Fruit fly (Drosophila melanogaster): ENCODE results near the gene ru.
"Not testable (repeated sequence)": the region's sequence is repeated elsewhere in the genome, so short reads cannot be mapped to it uniquely, and the experiment has no call there.

The ru gene

DNA sequence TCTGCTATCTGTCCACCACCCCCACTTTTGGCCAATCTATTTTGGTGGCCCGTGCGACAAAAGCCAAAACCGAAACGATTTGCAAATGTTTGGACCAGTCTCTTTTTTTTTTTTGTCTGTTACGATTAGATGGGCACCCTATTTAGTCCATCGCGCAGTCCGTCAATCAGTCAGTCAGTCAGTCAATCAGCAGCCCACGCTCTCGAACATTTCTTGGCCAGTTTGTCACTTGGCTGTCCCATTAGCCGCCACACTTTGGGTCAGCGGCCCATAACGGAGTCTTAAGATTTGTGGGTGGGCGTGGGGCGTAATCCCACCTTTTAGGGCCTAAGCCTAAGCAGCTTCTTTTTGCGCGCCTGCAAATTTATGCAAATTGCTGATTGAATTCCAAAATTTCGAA, 24.0 kb downstream of the ru start:
- TF ChIP-seq abd-A (tag; optimal IDR thresholded peaks at IDR 0.05) (peak; percentile 4), Med (GFP tag) (peak; percentile 49), CG13894 (tag; optimal IDR thresholded peaks at IDR 0.05) (peak; percentile 16), HLH4C (GFP tag; IDR thresholded peaks at IDR 0.05; ENCODE audit: partially characterized antibody) (no peak), CHES-1-like (GFP tag; optimal IDR thresholded peaks at IDR 0.05) (no peak), vvl (GFP tag; IDR thresholded peaks at IDR 0.05) (0 out of 2 replicates have a peak, but pooled peaks have one; percentile 18), bcd (GFP tag; optimal IDR thresholded peaks at IDR 0.05) (no peak), CG18011 (GFP tag; optimal IDR thresholded peaks at IDR 0.05) (no peak), sd (tag; optimal IDR thresholded peaks at IDR 0.05) (peak; percentile 71), sr (GFP tag; IDR thresholded peaks at IDR 0.05) (peak; percentile 66; the same call in 2 of the 3 replicates), CG8281 (tag; optimal IDR thresholded peaks at IDR 0.05) (peak; percentile 95)

DNA sequence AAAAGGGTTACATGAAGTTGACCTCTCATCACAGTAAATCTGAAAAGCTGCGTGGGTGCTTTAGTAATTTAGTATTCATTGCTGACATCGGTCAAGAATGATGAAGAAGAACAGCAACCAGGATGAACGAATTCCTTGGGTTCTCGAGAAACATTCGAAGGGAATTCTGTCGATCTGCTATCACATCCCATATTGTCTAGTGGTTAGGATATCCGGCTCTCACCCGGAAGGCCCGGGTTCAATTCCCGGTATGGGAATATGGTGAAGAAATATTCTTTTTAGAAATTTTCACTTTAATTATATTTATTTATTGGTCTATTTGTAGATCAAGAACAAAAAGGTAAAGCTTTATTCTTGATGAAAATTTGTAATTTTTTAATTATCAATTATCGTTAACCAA, 27.1 kb downstream of the ru start:
- TF ChIP-seq CG34224 (GFP tag; IDR thresholded peaks at IDR 0.05; ENCODE audit: partially characterized antibody) (peak; percentile 39; the same call in 1 of the 3 replicates), CG6791 (GFP tag; IDR thresholded peaks at IDR 0.05; ENCODE audit: partially characterized antibody) (0 out of 3 replicates have a peak, but pooled peaks have one; percentile 24), amos (GFP tag; IDR thresholded peaks at IDR 0.05; ENCODE audit: partially characterized antibody) (peak; percentile 77; the same call in 1 of the 2 replicates), CG2129 (GFP tag; IDR thresholded peaks at IDR 0.05; ENCODE audit: partially characterized antibody) (0 out of 2 replicates have a peak, but pooled peaks have one; percentile 10), Bdp1 (GFP tag; optimal IDR thresholded peaks at IDR 0.05) (peak; percentile 95), CG16813 (GFP tag; IDR thresholded peaks at IDR 0.05; ENCODE audit: partially characterized antibody) (peak; percentile 73), Opbp (GFP tag; IDR thresholded peaks at IDR 0.05; ENCODE audit: partially characterized antibody) (peak; percentile 70; the same call in 2 of the 3 replicates)

DNA sequence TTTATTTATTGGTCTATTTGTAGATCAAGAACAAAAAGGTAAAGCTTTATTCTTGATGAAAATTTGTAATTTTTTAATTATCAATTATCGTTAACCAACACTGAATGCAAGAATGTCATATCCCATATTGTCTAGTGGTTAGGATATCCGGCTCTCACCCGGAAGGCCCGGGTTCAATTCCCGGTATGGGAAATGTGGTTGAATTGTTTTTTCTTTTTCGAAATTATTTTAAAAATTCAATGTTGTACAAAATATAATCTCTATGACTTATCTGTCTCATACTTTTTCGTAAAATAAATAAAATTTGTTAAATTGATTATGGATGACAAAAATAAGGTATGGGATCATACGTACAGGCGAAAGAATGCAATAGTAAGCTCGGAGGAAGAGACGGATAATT, 27.9 kb downstream of the ru start, which contains the start of gene CG32320:
Gene CG32320, plus strand, starts transcription at position 301 of the 400 bp plus-strand sequence.
- not testable (repeated sequence) for TF ChIP-seq scrt (GFP tag; optimal IDR thresholded peaks at IDR 0.05); CG4820 (GFP tag; optimal IDR thresholded peaks at IDR 0.05); grau (tag; optimal IDR thresholded peaks at IDR 0.05)

DNA sequence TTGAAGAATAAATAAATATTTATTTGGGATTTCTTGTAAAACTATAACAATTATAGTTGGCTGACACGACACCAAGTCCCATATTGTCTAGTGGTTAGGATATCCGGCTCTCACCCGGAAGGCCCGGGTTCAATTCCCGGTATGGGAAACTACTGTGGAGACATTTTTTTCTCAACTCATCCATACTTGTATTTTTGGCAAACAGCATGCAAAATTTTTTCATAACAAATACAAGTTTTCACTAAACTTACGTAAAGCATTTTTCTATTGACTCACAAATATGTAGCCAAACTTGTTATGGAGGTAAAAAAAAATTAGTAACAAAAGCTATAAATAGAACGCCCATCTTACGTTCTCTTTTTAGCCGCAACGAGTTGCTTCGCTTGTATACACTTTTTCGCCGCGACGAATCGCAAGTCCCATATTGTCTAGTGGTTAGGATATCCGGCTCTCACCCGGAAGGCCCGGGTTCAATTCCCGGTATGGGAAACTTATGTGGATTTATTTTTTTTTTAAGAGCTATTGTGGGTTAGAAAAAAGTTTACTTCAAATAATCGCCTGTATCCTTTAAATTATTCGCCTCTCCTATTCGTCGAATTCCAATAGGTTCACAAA, 31.0 kb downstream of the ru start:
- TF ChIP-seq ara (GFP tag; IDR thresholded peaks at IDR 0.05) (no peak), CG2202 (tag; optimal IDR thresholded peaks at IDR 0.05) (no peak), CG17359 (tag; optimal IDR thresholded peaks at IDR 0.05) (no peak), chn (GFP tag; optimal IDR thresholded peaks at IDR 0.05) (no peak), btn (GFP tag; optimal IDR thresholded peaks at IDR 0.05) (no peak), HLH3B (GFP tag; IDR thresholded peaks at IDR 0.05) (no peak), da (GFP tag; optimal IDR thresholded peaks at IDR 0.05) (no peak), Spps (tag; optimal IDR thresholded peaks at IDR 0.05) (no peak), p53 (GFP tag; optimal IDR thresholded peaks at IDR 0.05) (no peak), ham (GFP tag; IDR thresholded peaks at IDR 0.05) (no peak), CoRest (tag; optimal IDR thresholded peaks at IDR 0.05) (no peak), bab2 (GFP tag; optimal IDR thresholded peaks at IDR 0.05) (no peak), bbx (GFP tag; IDR thresholded peaks at IDR 0.05; ENCODE audit: partially characterized antibody) (peak; percentile 60; the same call in 1 of the 2 replicates), CG13894 (tag; optimal IDR thresholded peaks at IDR 0.05) (no peak), knrl (GFP tag; IDR thresholded peaks at IDR 0.05; ENCODE audit: partially characterized antibody) (peak; percentile 45; the same call in 1 of the 3 replicates), Stat92E (GFP tag; optimal IDR thresholded peaks at IDR 0.05) (peak in 1 of 3 experiments; percentile 53), pzg (GFP tag; optimal IDR thresholded peaks at IDR 0.05) (no peak), Dbx (GFP tag; IDR thresholded peaks at IDR 0.05) (no peak), dpn (GFP tag; optimal IDR thresholded peaks at IDR 0.05) (no peak), Bdp1 (GFP tag; optimal IDR thresholded peaks at IDR 0.05) (peak; percentile 98), Hsf (GFP tag; optimal IDR thresholded peaks at IDR 0.05) (no peak), CG10366 (GFP tag; IDR thresholded peaks at IDR 0.05) (no peak), croc (GFP tag; conservative IDR thresholded peaks at IDR 0.05) (no peak), CG7839 (tag; optimal IDR thresholded peaks at IDR 0.05) (no peak)

All from whole organism, embryonic.